Fruit fly (Drosophila melanogaster): ENCODE data around the gene S1P.
A peak's percentile ranks its signal among the peaks of the same experiment; 100 is the strongest.

Gene S1P

DNA sequence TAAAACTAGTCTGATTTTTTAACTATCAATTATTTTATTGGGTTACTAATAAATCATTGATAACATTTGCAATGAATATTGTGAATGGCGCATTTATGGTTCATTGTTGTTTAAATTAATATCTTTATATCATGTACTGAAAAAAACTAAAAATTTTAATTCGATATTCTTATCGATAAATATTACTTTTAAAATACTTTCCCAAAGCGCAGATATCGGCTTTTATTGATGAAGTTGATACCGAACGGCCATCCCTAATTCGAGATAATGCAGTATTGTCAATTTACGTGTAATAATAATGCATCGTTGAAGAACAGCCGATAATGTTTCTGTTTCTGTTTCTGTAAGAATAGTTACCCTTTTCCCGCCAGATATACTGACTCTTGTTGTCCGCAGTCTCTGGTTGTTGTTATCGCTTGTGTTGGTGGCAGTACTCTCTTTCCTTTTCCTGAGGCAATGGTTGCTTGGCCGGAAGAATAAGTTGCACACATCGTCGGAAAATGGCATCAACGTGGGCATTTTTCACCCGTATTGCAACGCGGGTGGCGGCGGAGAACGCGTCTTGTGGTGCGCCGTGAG, 8.9 kb upstream of the S1P start:
- TF ChIP-seq OdsH (GFP tag; optimal IDR thresholded peaks at IDR 0.05) = no peak
- TF ChIP-seq Eip78C (GFP tag) = peak; percentile 55
- peak; percentile 38 for TF ChIP-seq esn (GFP tag; optimal IDR thresholded peaks at IDR 0.05)

DNA sequence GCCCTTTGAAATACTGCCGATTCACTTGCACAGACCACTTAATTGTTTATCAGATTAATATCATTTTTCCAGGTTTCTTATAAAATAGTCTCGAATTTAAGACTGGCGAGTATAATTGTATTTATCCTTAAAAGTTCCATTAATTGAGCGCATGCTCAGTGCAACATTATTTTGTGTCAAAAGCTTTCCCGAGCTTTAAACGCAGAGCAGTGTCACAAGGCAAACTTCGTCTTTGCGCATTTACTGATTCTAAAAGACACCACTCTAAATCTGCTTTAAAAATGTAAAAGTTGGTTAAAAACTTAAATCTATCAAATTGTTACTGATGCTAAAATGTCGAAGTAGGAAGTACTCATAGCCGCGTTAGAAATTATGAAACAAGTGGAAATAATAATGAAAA, 8.4 kb upstream of the S1P start, which contains the start of the genes CG7166 and Alg11:
Gene CG7166 (minus strand): TSS at position 101 of the 400 bp plus-strand sequence.
Gene Alg11 (plus strand): TSS at position 260 of the 400 bp plus-strand sequence.
- TF ChIP-seq Eip78C (GFP tag) = peak; percentile 35
- TF ChIP-seq dac (GFP tag; optimal IDR thresholded peaks at IDR 0.05) = no peak

DNA sequence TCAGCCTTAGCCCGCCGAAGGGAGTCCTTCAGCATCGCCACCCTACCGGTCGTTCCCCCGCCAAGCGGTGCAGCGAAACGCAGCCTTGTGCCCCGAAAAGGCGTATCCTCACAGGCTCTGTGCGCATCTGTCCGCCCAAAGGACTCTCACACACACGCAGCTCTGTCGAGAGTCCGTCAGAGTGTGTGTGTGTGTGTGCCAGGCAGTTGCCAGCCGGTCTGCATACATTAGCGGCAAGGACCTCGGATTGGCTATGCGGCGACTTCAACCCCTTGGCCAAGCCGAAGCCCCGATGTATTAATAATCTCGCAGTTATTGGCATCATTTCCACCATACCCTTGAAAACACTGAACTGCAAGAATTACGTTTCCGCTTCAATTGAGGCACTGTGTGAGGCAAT, 6.6 kb downstream of the S1P start:
- no peak for TF ChIP-seq Hr4 (GFP tag; optimal IDR thresholded peaks at IDR 0.05)

DNA sequence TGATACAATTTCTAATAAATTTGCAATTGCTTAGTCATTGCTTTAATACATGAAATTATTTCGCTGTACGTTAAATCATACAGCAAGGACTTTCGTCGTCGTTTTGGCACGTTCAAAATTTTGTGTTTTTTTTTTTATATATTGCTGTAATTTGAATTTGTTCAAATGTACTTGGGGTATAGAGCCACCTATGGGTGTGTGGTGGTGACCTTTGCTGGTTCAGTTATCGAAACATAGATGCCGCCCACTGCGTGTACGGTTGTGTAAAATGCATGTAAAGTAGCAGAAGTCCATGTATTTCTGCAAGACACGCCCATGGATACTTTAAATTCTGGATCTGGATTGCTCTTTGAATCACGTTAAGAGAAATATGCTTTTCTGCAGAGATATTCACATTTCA, 12.9 kb downstream of the S1P start:
- TF ChIP-seq Met (GFP tag; optimal IDR thresholded peaks at IDR 0.05) = peak; percentile 23
- TF ChIP-seq lz (GFP tag; optimal IDR thresholded peaks at IDR 0.05) = peak; percentile 36
- TF ChIP-seq OdsH (GFP tag; optimal IDR thresholded peaks at IDR 0.05) = no peak
- TF ChIP-seq topi (GFP tag; optimal IDR thresholded peaks at IDR 0.05) = no peak
- TF ChIP-seq Ets96B (tag; optimal IDR thresholded peaks at IDR 0.05) = no peak
- TF ChIP-seq pdm3 (GFP tag; optimal IDR thresholded peaks at IDR 0.05) = peak; percentile 9
- TF ChIP-seq Eip78C (GFP tag) = no peak
- no peak for TF ChIP-seq dsx (GFP tag; optimal IDR thresholded peaks at IDR 0.05; ENCODE audit: poor library complexity, severe bottlenecking)
- peak; percentile 63 for TF ChIP-seq CG31627 (GFP tag; optimal IDR thresholded peaks at IDR 0.05)
- TF ChIP-seq svp (GFP tag) = peak; percentile 77
- TF ChIP-seq acj6 (GFP tag; optimal IDR thresholded peaks at IDR 0.05) = no peak
- no peak for TF ChIP-seq Hr4 (GFP tag; optimal IDR thresholded peaks at IDR 0.05)
- peak; percentile 61 for TF ChIP-seq cyc (GFP tag; optimal IDR thresholded peaks at IDR 0.05)
- peak; percentile 37 for TF ChIP-seq Ets21C (GFP tag; optimal IDR thresholded peaks at IDR 0.05)
- no peak for TF ChIP-seq CG8319 (GFP tag; optimal IDR thresholded peaks at IDR 0.05)
- peak; percentile 43 for TF ChIP-seq esn (GFP tag; optimal IDR thresholded peaks at IDR 0.05)
- TF ChIP-seq Sox15 (GFP tag; optimal IDR thresholded peaks at IDR 0.05) = no peak
- no peak for TF ChIP-seq spab (GFP tag; optimal IDR thresholded peaks at IDR 0.05)
- TF ChIP-seq CG6854 (GFP tag; optimal IDR thresholded peaks at IDR 0.05) = no peak
- TF ChIP-seq Eip93F (GFP tag; optimal IDR thresholded peaks at IDR 0.05) = no peak
- peak; percentile 69 for TF ChIP-seq Hr39 (GFP tag; optimal IDR thresholded peaks at IDR 0.05)
- no peak for TF ChIP-seq CG6276 (GFP tag; optimal IDR thresholded peaks at IDR 0.05)
- TF ChIP-seq Smox (GFP tag; optimal IDR thresholded peaks at IDR 0.05) = peak; percentile 6

DNA sequence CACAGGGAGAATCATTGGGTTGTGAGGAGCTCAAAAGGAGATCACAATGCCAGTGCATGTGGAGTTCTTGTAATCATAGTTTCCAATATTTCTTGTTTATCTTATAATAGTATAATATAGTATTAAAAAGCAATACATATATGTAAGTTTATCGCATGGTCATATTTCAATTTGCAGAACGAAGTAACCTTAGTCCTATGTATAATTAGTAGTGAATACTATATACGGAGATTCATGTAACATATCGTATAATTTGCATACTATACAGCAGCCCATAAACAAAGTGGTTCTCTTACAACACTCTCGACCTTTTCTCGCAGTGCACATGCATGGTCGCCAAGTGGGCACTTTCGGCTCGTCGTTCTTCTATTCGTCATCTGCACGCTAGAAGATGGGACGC, 14.9 kb downstream of the S1P start:
- TF ChIP-seq svp (GFP tag) = peak; percentile 45
- peak; percentile 59 for TF ChIP-seq CG6808 (GFP tag; optimal IDR thresholded peaks at IDR 0.05)
- peak; percentile 13 for TF ChIP-seq acj6 (GFP tag; optimal IDR thresholded peaks at IDR 0.05)
- no peak for TF ChIP-seq achi (GFP tag; optimal IDR thresholded peaks at IDR 0.05)
- TF ChIP-seq ss (GFP tag; optimal IDR thresholded peaks at IDR 0.05) = peak in 1 of 2 experiments; percentile 48
- peak; percentile 39 for TF ChIP-seq CG3032 (tag; optimal IDR thresholded peaks at IDR 0.05)
- peak; percentile 71 for TF ChIP-seq Eip78C (GFP tag)
- TF ChIP-seq spab (GFP tag; optimal IDR thresholded peaks at IDR 0.05) = peak; percentile 55
- TF ChIP-seq CG3919 (GFP tag; optimal IDR thresholded peaks at IDR 0.05) = peak; percentile 25
- no peak for TF ChIP-seq CG6792 (GFP tag; optimal IDR thresholded peaks at IDR 0.05)
- no peak for TF ChIP-seq CG4318 (GFP tag; optimal IDR thresholded peaks at IDR 0.05)
- peak; percentile 45 for TF ChIP-seq CG10631 (GFP tag; optimal IDR thresholded peaks at IDR 0.05)
- no peak for TF ChIP-seq CG11294 (GFP tag; IDR thresholded peaks at IDR 0.05)
- peak; percentile 42 for TF ChIP-seq Ets96B (tag; optimal IDR thresholded peaks at IDR 0.05)
- peak; percentile 9 for TF ChIP-seq CG34406 (GFP tag; optimal IDR thresholded peaks at IDR 0.05)
- peak; percentile 36 for TF ChIP-seq fd59A (GFP tag; optimal IDR thresholded peaks at IDR 0.05)
